Fruit fly (Drosophila melanogaster): ENCODE data around the gene CrebA.

The CrebA gene

DNA sequence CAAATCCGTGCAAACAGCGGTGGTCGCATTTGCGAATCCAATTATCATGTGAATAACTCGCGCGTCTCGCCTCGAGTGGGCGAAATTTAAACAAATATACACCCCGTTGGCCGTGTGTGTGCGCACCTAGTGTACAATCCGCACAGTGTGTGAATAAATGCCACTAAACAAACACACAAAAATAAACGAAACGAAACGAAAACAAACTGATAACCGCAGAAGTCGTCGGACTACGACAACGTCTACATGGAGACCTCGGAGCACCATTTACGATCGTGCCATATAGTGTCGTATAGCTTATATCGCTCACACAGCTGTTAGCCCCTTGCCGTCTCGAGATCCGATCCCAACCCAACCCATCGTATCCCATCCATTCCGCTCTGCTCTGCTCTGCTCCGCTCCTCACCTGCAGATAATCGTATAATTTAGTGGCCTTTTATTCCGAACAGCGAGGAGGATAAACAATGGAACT lies 31.3 kb downstream of the CrebA start (continued):
- TF ChIP-seq Med (GFP tag), result peak; percentile 96
- TF ChIP-seq dan (GFP tag; IDR thresholded peaks at IDR 0.05), result no peak
- TF ChIP-seq CG30403 (GFP tag; optimal IDR thresholded peaks at IDR 0.05), result no peak
- no peak for TF ChIP-seq Tbp (GFP tag; optimal IDR thresholded peaks at IDR 0.05)
- peak; percentile 4 for TF ChIP-seq dmrt11E (tag; optimal IDR thresholded peaks at IDR 0.05)
- no peak for TF ChIP-seq CG4282 (GFP tag; optimal IDR thresholded peaks at IDR 0.05)
- no peak for TF ChIP-seq repo (GFP tag; optimal IDR thresholded peaks at IDR 0.05)
- peak; percentile 92 for TF ChIP-seq sug (tag; optimal IDR thresholded peaks at IDR 0.05)
- TF ChIP-seq CG8089 (GFP tag; optimal IDR thresholded peaks at IDR 0.05), result peak; percentile 38
- no peak for TF ChIP-seq sna (GFP tag; IDR thresholded peaks at IDR 0.05; ENCODE audit: partially characterized antibody)
- no peak for TF ChIP-seq CG11504 (tag; optimal IDR thresholded peaks at IDR 0.05)
- TF ChIP-seq CG31224 (GFP tag; IDR thresholded peaks at IDR 0.05), result no peak
- peak; percentile 62 for TF ChIP-seq CG12299 (tag; optimal IDR thresholded peaks at IDR 0.05)
- TF ChIP-seq tll (GFP tag; optimal IDR thresholded peaks at IDR 0.05), result peak in 1 of 2 experiments; percentile 36
- no peak for TF ChIP-seq Gsc (GFP tag; IDR thresholded peaks at IDR 0.05)
- peak; percentile 51 for TF ChIP-seq CG18476 (GFP tag; optimal IDR thresholded peaks at IDR 0.05)
- no peak for TF ChIP-seq fd96Cb (tag; optimal IDR thresholded peaks at IDR 0.05)
- peak; percentile 37 for TF ChIP-seq psq (GFP tag; optimal IDR thresholded peaks at IDR 0.05)
- no peak for TF ChIP-seq Dip2 (GFP tag; IDR thresholded peaks at IDR 0.05)
- TF ChIP-seq oc (tag; optimal IDR thresholded peaks at IDR 0.05), result no peak
- 0 out of 2 replicates have a peak, but pooled peaks have one; percentile 23 for TF ChIP-seq Drgx (GFP tag; IDR thresholded peaks at IDR 0.05)
- no peak for TF ChIP-seq Ravus (GFP tag; IDR thresholded peaks at IDR 0.05)
- no peak for TF ChIP-seq dati (GFP tag; IDR thresholded peaks at IDR 0.05)
- peak; percentile 64 for TF ChIP-seq CG13424 (tag; optimal IDR thresholded peaks at IDR 0.05)
- TF ChIP-seq Nf-YC (tag; optimal IDR thresholded peaks at IDR 0.05), result no peak
- TF ChIP-seq knrl (GFP tag; IDR thresholded peaks at IDR 0.05; ENCODE audit: partially characterized antibody), result no peak
- no peak for TF ChIP-seq Sin3A (optimal IDR thresholded peaks at IDR 0.05)
- TF ChIP-seq tio (GFP tag; optimal IDR thresholded peaks at IDR 0.05), result no peak
- peak in 1 of 2 experiments; percentile 15 for TF ChIP-seq Trl (optimal IDR thresholded peaks at IDR 0.05)
- TF ChIP-seq Trl (GFP tag; optimal IDR thresholded peaks at IDR 0.05), result peak; percentile 46
- TF ChIP-seq NK7.1 (GFP tag; optimal IDR thresholded peaks at IDR 0.05), result peak; percentile 31
- TF ChIP-seq CG14710 (tag; optimal IDR thresholded peaks at IDR 0.05), result peak; percentile 29
- TF ChIP-seq CG8290 (GFP tag; optimal IDR thresholded peaks at IDR 0.05), result peak; percentile 22
- TF ChIP-seq CG8290 (tag; optimal IDR thresholded peaks at IDR 0.05), result no peak
- peak; percentile 30; the same call in 1 of the 2 replicates for TF ChIP-seq MBD-R2 (GFP tag; IDR thresholded peaks at IDR 0.05)
- TF ChIP-seq B-H1 (GFP tag; IDR thresholded peaks at IDR 0.05), result no peak; the same call in 2 of the 3 replicates
- TF ChIP-seq CG10147 (GFP tag; optimal IDR thresholded peaks at IDR 0.05), result no peak
- TF ChIP-seq CG9437 (GFP tag; optimal IDR thresholded peaks at IDR 0.05), result no peak
- TF ChIP-seq CG2712 (tag; optimal IDR thresholded peaks at IDR 0.05), result no peak
- no peak for TF ChIP-seq grn (GFP tag; optimal IDR thresholded peaks at IDR 0.05)
- TF ChIP-seq kah (GFP tag; optimal IDR thresholded peaks at IDR 0.05), result peak; percentile 70
- peak; percentile 74 for TF ChIP-seq CG15601 (tag; optimal IDR thresholded peaks at IDR 0.05)
- TF ChIP-seq phol (tag; optimal IDR thresholded peaks at IDR 0.05), result no peak
- TF ChIP-seq CG17802 (tag; optimal IDR thresholded peaks at IDR 0.05), result peak; percentile 39
- no peak for TF ChIP-seq CG2129 (GFP tag; IDR thresholded peaks at IDR 0.05; ENCODE audit: partially characterized antibody)
- TF ChIP-seq Six4 (GFP tag; optimal IDR thresholded peaks at IDR 0.05), result no peak
- peak; percentile 88 for TF ChIP-seq sens (GFP tag)
- TF ChIP-seq CG14667 (GFP tag; IDR thresholded peaks at IDR 0.05), result no peak
- no peak for TF ChIP-seq pnt (GFP tag; optimal IDR thresholded peaks at IDR 0.05)
- TF ChIP-seq pb (GFP tag; optimal IDR thresholded peaks at IDR 0.05), result peak; percentile 13
- no peak for TF ChIP-seq dmrt99B (tag; optimal IDR thresholded peaks at IDR 0.05)
- no peak for TF ChIP-seq dimm (GFP tag; IDR thresholded peaks at IDR 0.05)

All from whole organism, embryonic.